Fruit fly (Drosophila melanogaster) whole organism, adult: ENCODE data around the gene CG32573.
A peak's percentile ranks its signal among the peaks of the same experiment; 100 is the strongest.

ENCODE experiments used
- CG1620 ChIP-seq: fragments of 200-800 bp; sonication (Bioruptor generic); optimal IDR thresholded peaks from 2 replicates; lab custom pipeline; 2016; ENCODE audit warnings: missing biosample characterization, missing genetic modification characterization
- CG33017 ChIP-seq: fragments of 200-800 bp; sonication (Bioruptor generic); optimal IDR thresholded peaks from 2 replicates; lab custom pipeline; 2018; ENCODE audit warnings: missing biosample characterization, mild to moderate bottlenecking, missing genetic modification characterization, moderate library complexity
- CG7045 ChIP-seq: fragments of 200-800 bp; sonication (Bioruptor generic); optimal IDR thresholded peaks from 2 replicates; lab custom pipeline; 2017; ENCODE audit warnings: missing biosample characterization, mild to moderate bottlenecking, missing genetic modification characterization
- Crg-1 ChIP-seq: fragments of 200-800 bp; sonication (Bioruptor generic); optimal IDR thresholded peaks from 2 replicates; lab custom pipeline; 2016; ENCODE audit warnings: missing biosample characterization, missing genetic modification characterization
- Hr96 ChIP-seq: fragments of 200-800 bp; sonication (Bioruptor generic); optimal IDR thresholded peaks from 2 replicates; lab custom pipeline; 2016; ENCODE audit warnings: missing biosample characterization, missing genetic modification characterization
- cic ChIP-seq: fragments of 200-800 bp; sonication (Bioruptor generic); optimal IDR thresholded peaks from 2 replicates; lab custom pipeline; 2017; ENCODE audit warnings: missing biosample characterization, mild to moderate bottlenecking, missing genetic modification characterization, moderate library complexity
- cnc ChIP-seq, 2 experiments: fragments of >200 bp; optimal IDR thresholded peaks; 2 replicates each; lab custom pipeline; 2017
- kay ChIP-seq: fragments of 200-800 bp; sonication (Bioruptor generic); peaks from one replicate; lab custom pipeline; 2016; ENCODE audit warnings: missing biosample characterization, missing genetic modification characterization, borderline replicate concordance
- ovo ChIP-seq: fragments of 200-800 bp; sonication (Bioruptor generic); optimal IDR thresholded peaks from 2 replicates; lab custom pipeline; 2016; ENCODE audit warnings: missing biosample characterization, missing genetic modification characterization
- pad ChIP-seq: fragments of 200-800 bp; sonication (Bioruptor generic); optimal IDR thresholded peaks from 3 replicates; lab custom pipeline; 2017; ENCODE audit warnings: missing biosample characterization, missing genetic modification characterization, mild to moderate bottlenecking, moderate library complexity, missing genetic modification reagents
- toe ChIP-seq: fragments of 200-800 bp; sonication (Bioruptor generic); optimal IDR thresholded peaks from 2 replicates; lab custom pipeline; 2016; ENCODE audit warnings: missing biosample characterization, missing genetic modification characterization

dm6 chrX:16693805-16694387 lies 42.7 kb downstream of the CG32573 start:
- TF ChIP-seq Hr96 (GFP tag; lab: Kevin White, UChicago) = no peak
- TF ChIP-seq ovo (GFP tag; lab: Kevin White, UChicago) = no peak
- TF ChIP-seq Crg-1 (GFP tag; lab: Kevin White, UChicago) = no peak
- TF ChIP-seq cic (GFP tag; lab: Kevin White, UChicago) = no peak
- no peak for TF ChIP-seq kay (GFP tag; lab: Kevin White, UChicago)
- TF ChIP-seq cnc (optimal IDR thresholded peaks at IDR 0.05; lab: Kevin White, UChicago) = no peak
- TF ChIP-seq CG33017 (tag; lab: Kevin White, UChicago) = no peak
- no peak for TF ChIP-seq CG1620
- TF ChIP-seq toe (GFP tag; lab: Kevin White, UChicago) = no peak
- TF ChIP-seq pad (GFP tag; lab: Kevin White, UChicago) = peak; percentile 34
- TF ChIP-seq CG7045 (GFP tag; lab: Kevin White, UChicago) = no peak
